Worm (Caenorhabditis elegans) whole organism, early embryonic: ENCODE data around the gene rml-3.

Source experiments
- ama-1 ChIP-seq: fragments of 150-350 bp; optimal IDR thresholded peaks from 2 replicates; lab custom pipeline; 2014
- ets-7 ChIP-seq: sonication (generic microtip); optimal IDR thresholded peaks from 2 replicates; lab custom pipeline; 2016; ENCODE audit warnings: missing genotype, missing genetic modification characterization, missing compliant biosample characterization
- hnd-1 ChIP-seq: sonication (generic microtip); optimal IDR thresholded peaks from 2 replicates; lab custom pipeline; 2016; ENCODE audit warnings: missing genetic modification characterization, missing compliant biosample characterization
- sea-1 ChIP-seq: fragments of 200-800 bp; sonication (Bioruptor generic); conservative IDR thresholded peaks from 2 replicates; pipeline ENCODE4 v1.3.6; 2022; ENCODE audit warnings: missing genetic modification characterization, missing compliant biosample characterization
- tra-4 ChIP-seq: sonication (generic microtip); optimal IDR thresholded peaks from 2 replicates; lab custom pipeline; 2017; ENCODE audit warnings: missing genetic modification characterization, missing compliant biosample characterization

DNA sequence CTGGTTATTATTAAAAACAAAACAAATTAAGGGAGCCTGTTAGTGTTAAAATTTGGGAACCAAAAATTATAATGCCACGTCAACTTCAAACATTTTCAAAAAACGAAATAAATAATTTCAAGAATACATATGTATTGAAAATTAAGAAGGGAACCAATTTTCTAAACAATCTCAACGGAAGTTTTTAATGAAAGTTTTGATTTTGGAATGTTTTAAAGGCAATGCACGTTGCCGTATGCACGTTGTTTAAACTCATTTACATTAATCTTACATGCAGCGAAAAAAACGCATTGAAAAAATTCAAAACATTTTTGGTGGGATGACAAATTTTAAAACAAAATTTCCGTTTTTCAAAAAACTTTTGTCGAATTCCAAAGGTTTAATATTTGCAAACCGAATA, 34.9 kb upstream of the rml-3 start:
- TF ChIP-seq tra-4 (no peak), sea-1 (GFP tag; lab: Robert Waterston, UW) (no peak), ama-1 (no peak), hnd-1 (no peak), ets-7 (tag; lab: Kevin White, UChicago) (no peak)
